Fruit fly (Drosophila melanogaster): Measurements from ENCODE around the gene Plod.

Plod gene

DNA sequence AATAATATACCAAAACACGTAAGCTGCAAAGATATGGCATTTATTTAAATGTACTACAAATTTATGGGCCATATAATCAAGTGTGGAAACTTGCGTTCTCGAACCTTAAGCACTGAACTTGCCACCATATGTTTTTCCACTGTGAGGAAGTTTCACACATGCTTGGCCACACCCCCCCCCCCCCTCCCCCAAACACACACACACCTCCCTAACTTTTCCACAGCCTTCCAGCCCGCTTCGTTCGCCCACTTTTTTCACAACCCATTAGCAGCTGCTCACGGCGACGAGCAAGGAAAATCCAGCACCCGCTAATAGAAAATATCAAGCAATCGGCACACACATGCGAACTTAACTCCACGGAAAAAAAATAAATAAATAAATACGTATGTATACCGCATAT, 10.5 kb downstream of the Plod start:
- TF ChIP-seq Dfd (GFP tag; optimal IDR thresholded peaks at IDR 0.05) = peak; percentile 28
- no peak for TF ChIP-seq Sp1 (GFP tag; optimal IDR thresholded peaks at IDR 0.05)

DNA sequence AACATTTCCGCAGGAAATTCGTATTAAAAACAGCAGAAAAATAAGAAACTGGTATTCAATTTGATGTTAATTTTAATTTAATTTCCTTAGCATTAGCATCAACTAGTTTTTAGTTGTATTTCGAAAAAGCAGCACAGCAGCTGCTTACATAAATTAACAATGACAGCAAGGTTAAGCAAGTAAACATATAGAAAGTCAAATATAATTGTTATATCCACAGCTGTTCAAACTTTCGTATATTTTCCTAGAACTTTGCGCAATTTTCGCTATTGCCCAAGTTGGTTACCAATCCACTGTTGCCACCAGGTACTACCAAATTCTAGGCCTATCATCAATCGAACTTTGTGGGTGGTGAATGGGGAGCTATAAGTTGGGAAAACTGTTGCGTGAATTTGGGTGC, 15.8 kb downstream of the Plod start:
- TF ChIP-seq Vsx2 (GFP tag; optimal IDR thresholded peaks at IDR 0.05; ENCODE audit: partially characterized antibody) = no peak
- TF ChIP-seq Dfd (GFP tag; optimal IDR thresholded peaks at IDR 0.05) = no peak
- no peak for TF ChIP-seq psq (GFP tag; optimal IDR thresholded peaks at IDR 0.05)
- TF ChIP-seq tai (GFP tag; optimal IDR thresholded peaks at IDR 0.05) = no peak
- no peak for TF ChIP-seq Abd-B (GFP tag; optimal IDR thresholded peaks at IDR 0.05)
- TF ChIP-seq usp (GFP tag; optimal IDR thresholded peaks at IDR 0.05) = no peak
- no peak for TF ChIP-seq Dif (GFP tag; optimal IDR thresholded peaks at IDR 0.05; ENCODE audit: partially characterized antibody)
- no peak for TF ChIP-seq CG9705 (GFP tag; optimal IDR thresholded peaks at IDR 0.05)
- no peak for TF ChIP-seq sv (GFP tag; optimal IDR thresholded peaks at IDR 0.05)
- TF ChIP-seq HLH106 (tag; optimal IDR thresholded peaks at IDR 0.05) = no peak
- TF ChIP-seq Rel (GFP tag; optimal IDR thresholded peaks at IDR 0.05) = no peak
- TF ChIP-seq Rel (tag; optimal IDR thresholded peaks at IDR 0.05) = no peak
- no peak for TF ChIP-seq Hnf4 (GFP tag; optimal IDR thresholded peaks at IDR 0.05)
- no peak for TF ChIP-seq OdsH (GFP tag; optimal IDR thresholded peaks at IDR 0.05)
- TF ChIP-seq Jra (GFP tag; optimal IDR thresholded peaks at IDR 0.05) = no peak

DNA sequence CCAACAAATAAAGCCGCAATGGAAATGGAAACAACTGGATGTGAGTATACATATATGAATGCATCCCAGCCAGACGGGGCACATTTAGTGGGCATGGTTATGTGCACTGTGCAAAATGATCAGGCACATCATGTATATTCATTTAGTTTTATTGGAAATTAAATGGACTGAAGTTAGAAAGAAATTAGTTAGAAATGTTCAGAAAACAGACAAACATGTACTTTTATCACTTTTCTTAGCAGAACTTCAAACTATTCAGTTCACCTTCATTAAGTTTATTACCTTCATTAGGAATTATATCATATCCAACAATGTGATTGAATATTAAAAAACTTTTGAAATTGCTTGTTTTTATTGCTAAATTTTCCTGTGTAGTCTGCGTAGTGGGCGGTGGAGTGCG, 19.0 kb downstream of the Plod start:
- no peak for TF ChIP-seq ey (GFP tag; optimal IDR thresholded peaks at IDR 0.05)
- no peak for TF ChIP-seq GATAd (GFP tag; optimal IDR thresholded peaks at IDR 0.05)
- no peak for TF ChIP-seq CrebA (GFP tag; optimal IDR thresholded peaks at IDR 0.05; ENCODE audit: borderline replicate concordance)
- TF ChIP-seq Hr78 (GFP tag; optimal IDR thresholded peaks at IDR 0.05) = no peak
- TF ChIP-seq br (GFP tag; optimal IDR thresholded peaks at IDR 0.05) = no peak
- no peak for TF ChIP-seq brk (GFP tag; optimal IDR thresholded peaks at IDR 0.05)
- no peak for TF ChIP-seq Rel (GFP tag; optimal IDR thresholded peaks at IDR 0.05)
- no peak for TF ChIP-seq Rel (tag; optimal IDR thresholded peaks at IDR 0.05)
- TF ChIP-seq foxo (GFP tag; optimal IDR thresholded peaks at IDR 0.05) = peak in 1 of 2 experiments; percentile 5
- peak; percentile 5 for TF ChIP-seq fru (GFP tag; optimal IDR thresholded peaks at IDR 0.05)

- no peak for TF ChIP-seq br (GFP tag; optimal IDR thresholded peaks at IDR 0.05)
- peak; percentile 81 for TF ChIP-seq Dfd (GFP tag; optimal IDR thresholded peaks at IDR 0.05)
Measured at dm6 chr3L:11183965-11184364, 21.9 kb downstream of the Plod start.

- TF ChIP-seq br (GFP tag; optimal IDR thresholded peaks at IDR 0.05) (no peak), CrebA (GFP tag; optimal IDR thresholded peaks at IDR 0.05; ENCODE audit: borderline replicate concordance) (no peak), tai (GFP tag; optimal IDR thresholded peaks at IDR 0.05) (no peak)
Measured at dm6 chr3L:11182994-11183393, 22.8 kb downstream of the Plod start.

- TF ChIP-seq usp (GFP tag; optimal IDR thresholded peaks at IDR 0.05) = no peak
- no peak for TF ChIP-seq jim (GFP tag; optimal IDR thresholded peaks at IDR 0.05)
- TF ChIP-seq foxo (GFP tag; optimal IDR thresholded peaks at IDR 0.05) = no peak
- no peak for TF ChIP-seq CrebA (GFP tag; optimal IDR thresholded peaks at IDR 0.05; ENCODE audit: borderline replicate concordance)
- TF ChIP-seq Dif (GFP tag; optimal IDR thresholded peaks at IDR 0.05; ENCODE audit: partially characterized antibody) = no peak
- no peak for TF ChIP-seq rgr (GFP tag; optimal IDR thresholded peaks at IDR 0.05)
- no peak for TF ChIP-seq lola (GFP tag; optimal IDR thresholded peaks at IDR 0.05)
- no peak for TF ChIP-seq Myc (optimal IDR thresholded peaks at IDR 0.05)
- no peak for TF ChIP-seq woc (GFP tag; optimal IDR thresholded peaks at IDR 0.05)
- TF ChIP-seq dsf (GFP tag; optimal IDR thresholded peaks at IDR 0.05; ENCODE audit: borderline replicate concordance) = no peak
Measured at dm6 chr3L:11173049-11173564, 32.7 kb downstream of the Plod start, which contains the start of gene CG14142. Gene CG14142, plus strand, starts transcription at chr3L:11173514.
